Worm (Caenorhabditis elegans) whole organism, L4/young adult: ENCODE measurements around the gene F37B12.3.

Experiments used
- dao-5 ChIP-seq: sonication (generic microtip); optimal IDR thresholded peaks from 2 replicates; lab custom pipeline; 2016; ENCODE audit warnings: missing genotype, missing genetic modification characterization, moderate library complexity, missing compliant biosample characterization
- him-1 ChIP-seq: sonication (generic microtip); optimal IDR thresholded peaks from 2 replicates; lab custom pipeline; 2016; ENCODE audit warnings: missing genotype, missing genetic modification reagents, missing genetic modification characterization, missing compliant biosample characterization

ce11 chrII:8990267-8990666, 50.9 kb downstream of the F37B12.3 start:
- TF ChIP-seq him-1 (no peak), dao-5 (tag; lab: Kevin White, UChicago) (no peak)
